Fruit fly (Drosophila melanogaster): ENCODE data around the gene CG3558.
A peak's percentile ranks its signal among the peaks of the same experiment; 100 is the strongest.

The CG3558 gene

DNA sequence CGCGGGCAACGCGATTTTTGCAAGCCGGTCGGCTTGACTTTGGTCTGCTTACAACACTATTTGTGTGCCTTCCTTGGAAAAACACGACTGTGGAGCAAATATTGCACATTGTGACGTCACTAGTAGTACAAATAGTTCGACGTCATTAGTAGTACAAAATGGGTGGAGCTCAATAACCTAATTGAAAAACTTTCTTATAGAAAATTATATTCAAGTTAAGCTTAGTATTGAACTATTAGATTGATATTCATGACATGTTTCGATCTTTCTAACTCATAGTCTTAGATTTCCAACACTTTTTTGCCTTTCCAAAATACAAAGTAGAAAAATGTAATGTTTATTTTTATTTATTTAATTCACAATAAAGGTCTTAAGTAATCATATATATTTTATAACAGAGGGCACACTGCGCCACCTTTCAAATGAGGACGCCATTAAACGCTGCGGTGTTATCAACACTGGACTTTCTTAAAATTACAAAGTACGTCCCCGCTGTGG, 20.2 kb upstream of the CG3558 start, which contains the start of the genes Rrp1 and gammaTub23C (continued):
- TF ChIP-seq Ets97D (GFP tag; optimal IDR thresholded peaks at IDR 0.05) (peak; percentile 37), lbe (GFP tag; optimal IDR thresholded peaks at IDR 0.05) (peak; percentile 75), gfzf (GFP tag; optimal IDR thresholded peaks at IDR 0.05) (peak; percentile 10), dpn (GFP tag; optimal IDR thresholded peaks at IDR 0.05) (peak; percentile 81 to 89), btn (GFP tag; optimal IDR thresholded peaks at IDR 0.05) (no peak), dati (GFP tag; IDR thresholded peaks at IDR 0.05) (no peak), sim (GFP tag; IDR thresholded peaks at IDR 0.05) (no peak), CG7372 (GFP tag; IDR thresholded peaks at IDR 0.05) (peak; percentile 83), CG4424 (GFP tag; optimal IDR thresholded peaks at IDR 0.05) (peak; percentile 95), CG14710 (tag; optimal IDR thresholded peaks at IDR 0.05) (peak; percentile 96), Six4 (GFP tag; optimal IDR thresholded peaks at IDR 0.05) (peak; percentile 87), tap (tag; optimal IDR thresholded peaks at IDR 0.05) (peak; percentile 78), bab2 (GFP tag; optimal IDR thresholded peaks at IDR 0.05) (peak; percentile 63), ind (GFP tag; optimal IDR thresholded peaks at IDR 0.05) (peak; percentile 93), schlank (tag; optimal IDR thresholded peaks at IDR 0.05) (peak; percentile 56), Sry-δ (GFP tag; optimal IDR thresholded peaks at IDR 0.05) (peak; percentile 70), run (tag; optimal IDR thresholded peaks at IDR 0.05) (peak; percentile 64), CG12219 (GFP tag; optimal IDR thresholded peaks at IDR 0.05) (peak; percentile 69), salm (tag; optimal IDR thresholded peaks at IDR 0.05) (peak; percentile 61), sc (optimal IDR thresholded peaks at IDR 0.05) (no peak), sc (GFP tag; optimal IDR thresholded peaks at IDR 0.05) (peak; percentile 92), CG8765 (GFP tag; IDR thresholded peaks at IDR 0.05) (peak; percentile 61; the same call in 1 of the 2 replicates), CG2712 (tag; optimal IDR thresholded peaks at IDR 0.05) (peak; percentile 94), CG8281 (tag; optimal IDR thresholded peaks at IDR 0.05) (peak; percentile 73), vnd (GFP tag; IDR thresholded peaks at IDR 0.05; ENCODE audit: partially characterized antibody) (no peak), Opbp (GFP tag; IDR thresholded peaks at IDR 0.05; ENCODE audit: partially characterized antibody) (0 out of 3 replicates have a peak, but pooled peaks have one; percentile 16), onecut (GFP tag; IDR thresholded peaks at IDR 0.05) (peak; percentile 62), CG34224 (GFP tag; IDR thresholded peaks at IDR 0.05; ENCODE audit: partially characterized antibody) (no peak), CG17802 (tag; optimal IDR thresholded peaks at IDR 0.05) (peak; percentile 46), pb (GFP tag; optimal IDR thresholded peaks at IDR 0.05) (peak; percentile 47), CG30403 (GFP tag; optimal IDR thresholded peaks at IDR 0.05) (peak; percentile 97), CG13775 (GFP tag; optimal IDR thresholded peaks at IDR 0.05) (peak; percentile 96), cad (GFP tag; optimal IDR thresholded peaks at IDR 0.05) (no peak), CG6791 (GFP tag; IDR thresholded peaks at IDR 0.05; ENCODE audit: partially characterized antibody) (no peak), ftz-f1 (GFP tag; optimal IDR thresholded peaks at IDR 0.05) (peak; percentile 40), CG2199 (GFP tag; IDR thresholded peaks at IDR 0.05) (no peak), Usf (GFP tag; optimal IDR thresholded peaks at IDR 0.05) (peak; percentile 91), ems (GFP tag; optimal IDR thresholded peaks at IDR 0.05) (peak; percentile 75), crp (GFP tag; optimal IDR thresholded peaks at IDR 0.05) (peak in 1 of 2 experiments; percentile 63), dmrt99B (tag; optimal IDR thresholded peaks at IDR 0.05) (peak; percentile 89), Vsx1 (GFP tag; optimal IDR thresholded peaks at IDR 0.05) (no peak), wek (GFP tag; optimal IDR thresholded peaks at IDR 0.05) (no peak), CG11456 (GFP tag; IDR thresholded peaks at IDR 0.05) (peak; percentile 77; the same call in 2 of the 3 replicates), chn (GFP tag; optimal IDR thresholded peaks at IDR 0.05) (peak; percentile 82), CG17186 (GFP tag; optimal IDR thresholded peaks at IDR 0.05) (peak; percentile 64), Hmx (GFP tag; optimal IDR thresholded peaks at IDR 0.05) (peak; percentile 63), Abd-B (GFP tag; optimal IDR thresholded peaks at IDR 0.05) (peak; percentile 93), lilli (GFP tag; optimal IDR thresholded peaks at IDR 0.05) (peak; percentile 86), CG15514 (GFP tag; optimal IDR thresholded peaks at IDR 0.05) (peak; percentile 72), disco-r (GFP tag; optimal IDR thresholded peaks at IDR 0.05) (peak; percentile 41)
